Worm (Caenorhabditis elegans): Measurements from ENCODE around the gene spp-24.

ce11 chrII:43640-44039, 4.3 kb upstream of the spp-24 start, which contains the start of gene nfyc-1:
- TF ChIP-seq ztf-4 (tag; optimal IDR thresholded peaks at IDR 0.05) (no peak), R02D3.7 (tag; optimal IDR thresholded peaks at IDR 0.05) (no peak), nhr-28 (tag; optimal IDR thresholded peaks at IDR 0.05) (no peak), nhr-237 (tag; optimal IDR thresholded peaks at IDR 0.05) (no peak), skn-1 (tag; optimal IDR thresholded peaks at IDR 0.05) (peak; percentile 99), lin-39 (tag; optimal IDR thresholded peaks at IDR 0.05) (peak; percentile 65), elt-3 (tag; optimal IDR thresholded peaks at IDR 0.05) (no peak), nhr-11 (tag; optimal IDR thresholded peaks at IDR 0.05) (no peak), snpc-4 (tag; optimal IDR thresholded peaks at IDR 0.05) (peak; percentile 27), nhr-12 (tag; optimal IDR thresholded peaks at IDR 0.05) (no peak), unc-62 (GFP tag; optimal IDR thresholded peaks at IDR 0.05) (no peak), pha-4 (tag; optimal IDR thresholded peaks at IDR 0.05) (peak; percentile 84), egl-27 (tag; optimal IDR thresholded peaks at IDR 0.05) (no peak), ceh-82 (tag; optimal IDR thresholded peaks at IDR 0.05) (no peak)

Data from whole organism, L3 larva.